Fruit fly (Drosophila melanogaster): Measurements from ENCODE around the gene CG10748.

The CG10748 gene

dm6 chr3L:13006490-13006889 is 34.3 kb upstream of the CG10748 start, which contains the start of gene CG11263 (continued):
- TF ChIP-seq gem (tag; optimal IDR thresholded peaks at IDR 0.05) (peak; percentile 64), Hmr (GFP tag; optimal IDR thresholded peaks at IDR 0.05) (peak; percentile 71), CG9609 (GFP tag; optimal IDR thresholded peaks at IDR 0.05) (peak; percentile 18), CG4617 (GFP tag; optimal IDR thresholded peaks at IDR 0.05; ENCODE audit: borderline replicate concordance) (peak; percentile 20), jumu (GFP tag; optimal IDR thresholded peaks at IDR 0.05) (peak; percentile 34), Bteb2 (GFP tag; optimal IDR thresholded peaks at IDR 0.05) (peak; percentile 47), CG12744 (GFP tag; optimal IDR thresholded peaks at IDR 0.05) (peak; percentile 11), Dek (tag; optimal IDR thresholded peaks at IDR 0.05) (peak; percentile 38), unpg (GFP tag; optimal IDR thresholded peaks at IDR 0.05) (peak; percentile 46), CG10959 (GFP tag; IDR thresholded peaks at IDR 0.05) (no peak), eve (GFP tag; optimal IDR thresholded peaks at IDR 0.05) (peak in 1 of 2 experiments; percentile 23), CG1024 (GFP tag; IDR thresholded peaks at IDR 0.05) (no peak), dysf (GFP tag; IDR thresholded peaks at IDR 0.05) (peak; percentile 43; the same call in 1 of the 3 replicates), CG2712 (tag; optimal IDR thresholded peaks at IDR 0.05) (peak; percentile 47), CG4820 (GFP tag; optimal IDR thresholded peaks at IDR 0.05) (peak; percentile 43), Ssrp (tag; optimal IDR thresholded peaks at IDR 0.05) (peak; percentile 13), CG3726 (GFP tag; IDR thresholded peaks at IDR 0.05) (no peak), CG11560 (tag; IDR thresholded peaks at IDR 0.05) (no peak; the same call in 2 of the 3 replicates), CrebB (tag; optimal IDR thresholded peaks at IDR 0.05) (no peak), unc-4 (GFP tag; IDR thresholded peaks at IDR 0.05; ENCODE audit: partially characterized antibody) (peak; percentile 81), sc (optimal IDR thresholded peaks at IDR 0.05) (no peak), sc (GFP tag; optimal IDR thresholded peaks at IDR 0.05) (no peak), CG10267 (tag; optimal IDR thresholded peaks at IDR 0.05) (peak; percentile 46), Dref (GFP tag; IDR thresholded peaks at IDR 0.05) (peak; percentile 96), MESR4 (GFP tag; optimal IDR thresholded peaks at IDR 0.05) (no peak), PHDP (tag; optimal IDR thresholded peaks at IDR 0.05) (peak; percentile 45), klu (GFP tag; IDR thresholded peaks at IDR 0.05) (no peak), hkb (optimal IDR thresholded peaks at IDR 0.05) (no peak), hkb (GFP tag; IDR thresholded peaks at IDR 0.05) (peak; percentile 49; the same call in 1 of the 2 replicates), CG12236 (GFP tag; optimal IDR thresholded peaks at IDR 0.05) (no peak), dm (GFP tag; optimal IDR thresholded peaks at IDR 0.05) (peak; percentile 54), CG18262 (tag; optimal IDR thresholded peaks at IDR 0.05) (peak; percentile 51), ato (GFP tag; IDR thresholded peaks at IDR 0.05; ENCODE audit: partially characterized antibody) (peak; percentile 90), mld (GFP tag; IDR thresholded peaks at IDR 0.05; ENCODE audit: partially characterized antibody) (no peak), Fer1 (GFP tag; optimal IDR thresholded peaks at IDR 0.05) (peak; percentile 35), CTCF (GFP tag; optimal IDR thresholded peaks at IDR 0.05) (peak; percentile 54), CG4854 (GFP tag; optimal IDR thresholded peaks at IDR 0.05) (peak; percentile 50), ci (GFP tag; IDR thresholded peaks at IDR 0.05) (0 out of 3 replicates have a peak, but pooled peaks have one; percentile 17)

- TF ChIP-seq seq (GFP tag; IDR thresholded peaks at IDR 0.05): no peak
- TF ChIP-seq CG4730 (GFP tag; IDR thresholded peaks at IDR 0.05): no peak
Observed at dm6 chr3L:12994835-12995234, 22.7 kb upstream of the CG10748 start, which contains the start of gene CG11262. TSS of gene CG11262 (plus strand) at chr3L:12995135.

- no peak for TF ChIP-seq CG9876 (GFP tag; optimal IDR thresholded peaks at IDR 0.05)
- TF ChIP-seq CG14710 (tag; optimal IDR thresholded peaks at IDR 0.05): no peak
- TF ChIP-seq fd96Cb (tag; optimal IDR thresholded peaks at IDR 0.05): no peak
- TF ChIP-seq Dfd (GFP tag; optimal IDR thresholded peaks at IDR 0.05): no peak
- TF ChIP-seq ranshi (GFP tag; IDR thresholded peaks at IDR 0.05): no peak
- TF ChIP-seq Usf (GFP tag; optimal IDR thresholded peaks at IDR 0.05): no peak
Observed at dm6 chr3L:12967633-12968032, 4.5 kb downstream of the CG10748 start, which contains the start of gene Or69a. TSS of gene Or69a (minus strand) at chr3L:12967733.

Measured in whole organism, embryonic.